Worm (Caenorhabditis elegans) whole organism, L4 larva: ENCODE data around the gene str-246.

Experiments
- D1046.2 ChIP-seq: fragments of 200-800 bp; sonication (Bioruptor generic); IDR thresholded peaks from 2 replicates; pipeline ENCODE4 v1.3.6; 2022; ENCODE audit warnings: missing genetic modification characterization, missing compliant biosample characterization
- F26F4.8 ChIP-seq: fragments of 200-800 bp; sonication (Bioruptor generic); conservative IDR thresholded peaks from 2 replicates; pipeline ENCODE4 v1.3.6; 2022; ENCODE audit warnings: missing genetic modification characterization, missing compliant biosample characterization
- F37D6.2 ChIP-seq: sonication (generic microtip); optimal IDR thresholded peaks from 2 replicates; lab custom pipeline; 2016; ENCODE audit warnings: mild to moderate bottlenecking, missing genetic modification characterization, missing compliant biosample characterization
- Y105C5A.15 ChIP-seq: fragments of 200-800 bp; sonication (Bioruptor generic); IDR thresholded peaks from 2 replicates; pipeline ENCODE4 v1.3.6; 2022; ENCODE audit warnings: missing genetic modification characterization, missing compliant biosample characterization
- Y48G9A.11 ChIP-seq: fragments of 200-800 bp; sonication (Bioruptor generic); IDR thresholded peaks from 2 replicates; pipeline ENCODE4 v1.3.6; 2022; ENCODE audit warnings: missing genetic modification reagents, missing genetic modification characterization, missing compliant biosample characterization
- ZK337.2 ChIP-seq: fragments of 200-800 bp; sonication (Bioruptor generic); IDR thresholded peaks from 2 replicates; pipeline ENCODE4 v1.3.6; 2022; ENCODE audit warnings: missing genetic modification reagents, missing genetic modification characterization, missing compliant biosample characterization
- ZK546.5 ChIP-seq, 2 experiments: sonication (generic microtip); optimal IDR thresholded peaks; 2 replicates each; lab custom pipeline; 2017; ENCODE audit warnings: missing biosample characterization in 2 of 2, missing genetic modification characterization in 2 of 2
- aha-1 ChIP-seq: fragments of 150-350 bp; peaks from one replicate; lab custom pipeline; 2014; ENCODE audit warnings: missing biosample characterization, missing genetic modification characterization
- ama-1 ChIP-seq: fragments of 150-350 bp; optimal IDR thresholded peaks from 2 replicates; lab custom pipeline; 2014; ENCODE audit warnings: inconsistent platforms, mixed read lengths
- ceh-20 ChIP-seq: fragments of 200-800 bp; sonication (Bioruptor generic); IDR thresholded peaks from 2 replicates; pipeline ENCODE4 v1.3.6; 2022; ENCODE audit warnings: missing genetic modification reagents, missing genetic modification characterization, missing compliant biosample characterization
- ceh-44 ChIP-seq: fragments of 200-800 bp; sonication (Bioruptor generic); IDR thresholded peaks from 2 replicates; pipeline ENCODE4 v1.3.6; 2022; ENCODE audit warnings: missing genetic modification reagents, missing genetic modification characterization, missing compliant biosample characterization
- ces-1 ChIP-seq: fragments of 150-350 bp; sonication (generic microtip); optimal IDR thresholded peaks from 4 replicates; lab custom pipeline; 2014; ENCODE audit warnings: missing biosample characterization, missing genetic modification reagents, missing genetic modification characterization
- daf-12 ChIP-seq: fragments of 150-350 bp; optimal IDR thresholded peaks from 2 replicates; lab custom pipeline; 2014; ENCODE audit warnings: missing biosample characterization, missing genetic modification reagents, missing genetic modification characterization
- daf-16 ChIP-seq, 3 experiments: sonication (generic microtip); optimal IDR thresholded peaks; 2 replicates each; lab custom pipeline; 2016 to 2017; ENCODE audit warnings: missing genetic modification characterization in 3 of 3, missing genetic modification reagents in 3 of 3, mild to moderate bottlenecking in 2 of 3, missing compliant biosample characterization in 2 of 3, missing biosample characterization in 1 of 3, moderate library complexity in 1 of 3
- dmd-6 ChIP-seq: fragments of 200-800 bp; sonication (Bioruptor generic); IDR thresholded peaks from 2 replicates; pipeline ENCODE4 v1.3.6; 2022; ENCODE audit warnings: missing genetic modification reagents, missing genetic modification characterization, missing compliant biosample characterization
- dmd-8 ChIP-seq: fragments of 200-800 bp; sonication (Bioruptor generic); IDR thresholded peaks from 2 replicates; pipeline ENCODE4 v1.3.6; 2022; ENCODE audit warnings: missing genetic modification characterization, missing compliant biosample characterization
- dpl-1 ChIP-seq: fragments of 150-350 bp; optimal IDR thresholded peaks from 2 replicates; lab custom pipeline; 2014; ENCODE audit warnings: missing biosample characterization, missing genetic modification reagents, missing genetic modification characterization
- gei-8 ChIP-seq: fragments of 200-800 bp; sonication (Bioruptor generic); optimal IDR thresholded peaks from 2 replicates; lab custom pipeline; 2018; ENCODE audit warnings: mild to moderate bottlenecking, missing genetic modification characterization, missing compliant biosample characterization
- hif-1 ChIP-seq, 2 experiments: sonication (generic microtip); optimal IDR thresholded peaks; 2 replicates each; lab custom pipeline; 2016 to 2017; ENCODE audit warnings: missing compliant biosample characterization in 2 of 2, missing genetic modification characterization in 2 of 2, missing genetic modification reagents in 2 of 2, missing genotype in 2 of 2, mild to moderate bottlenecking in 1 of 2
- hlh-11 ChIP-seq: fragments of 200-800 bp; sonication (Bioruptor generic); optimal IDR thresholded peaks from 2 replicates; lab custom pipeline; 2018; ENCODE audit warnings: mild to moderate bottlenecking, missing genetic modification characterization, missing compliant biosample characterization
- hlh-30 ChIP-seq: sonication (generic microtip); optimal IDR thresholded peaks from 2 replicates; lab custom pipeline; 2017; ENCODE audit warnings: antibody characterized with exemption, mild to moderate bottlenecking, missing genetic modification characterization, missing compliant biosample characterization; ENCODE audit not compliant: insufficient read depth
- jun-1 ChIP-seq: fragments of 150-350 bp; optimal IDR thresholded peaks from 2 replicates; lab custom pipeline; 2014; ENCODE audit warnings: missing biosample characterization, missing genetic modification reagents, missing genetic modification characterization
- lim-7 ChIP-seq: fragments of 200-800 bp; sonication (Bioruptor generic); IDR thresholded peaks from 2 replicates; pipeline ENCODE4 v1.3.6; 2022; ENCODE audit warnings: missing genetic modification characterization, missing compliant biosample characterization
- lin-1 ChIP-seq: fragments of 200-800 bp; sonication (Bioruptor generic); IDR thresholded peaks from 2 replicates; pipeline ENCODE4 v1.3.6; 2022; ENCODE audit warnings: missing genetic modification reagents, missing genetic modification characterization, missing compliant biosample characterization
- lin-29 ChIP-seq: fragments of 200-800 bp; sonication (Bioruptor generic); IDR thresholded peaks from 2 replicates; pipeline ENCODE4 v1.3.6; 2022; ENCODE audit warnings: missing genetic modification reagents, missing genetic modification characterization, missing compliant biosample characterization
- lin-38 ChIP-seq: fragments of 200-800 bp; sonication (Bioruptor generic); IDR thresholded peaks from 2 replicates; pipeline ENCODE4 v1.3.6; 2022; ENCODE audit warnings: missing genetic modification reagents, missing genetic modification characterization, missing compliant biosample characterization
- lsy-2 ChIP-seq, 2 experiments: fragments of 150-350 bp in 1 of 2; sonication (generic microtip) in 1 of 2; optimal IDR thresholded peaks; 2 replicates each; lab custom pipeline; 2014 to 2017; ENCODE audit warnings: missing biosample characterization in 2 of 2, missing genetic modification characterization in 2 of 2
- madf-5 ChIP-seq, 2 experiments: fragments of 200-800 bp; sonication (Bioruptor generic); IDR thresholded peaks; 2 replicates each; pipeline ENCODE4 v1.3.6; 2022; ENCODE audit warnings: missing compliant biosample characterization in 2 of 2, missing genetic modification characterization in 2 of 2
- mdt-29 ChIP-seq: fragments of 200-800 bp; sonication (Bioruptor generic); IDR thresholded peaks from 2 replicates; pipeline ENCODE4 v1.3.6; 2022; ENCODE audit warnings: missing genetic modification reagents, missing genetic modification characterization, missing compliant biosample characterization
- mes-2 ChIP-seq: sonication (generic microtip); optimal IDR thresholded peaks from 2 replicates; lab custom pipeline; 2016; ENCODE audit warnings: missing genotype, mild to moderate bottlenecking, missing genetic modification characterization, missing compliant biosample characterization; ENCODE audit not compliant: poor library complexity, severe bottlenecking
- nhr-102 ChIP-seq: sonication (generic microtip); optimal IDR thresholded peaks from 2 replicates; lab custom pipeline; 2016; ENCODE audit warnings: mild to moderate bottlenecking, missing genetic modification characterization, moderate library complexity, missing compliant biosample characterization
- nhr-11 ChIP-seq: fragments of 150-350 bp; optimal IDR thresholded peaks from 2 replicates; lab custom pipeline; 2014; ENCODE audit warnings: missing biosample characterization, missing genetic modification characterization
- nhr-25 ChIP-seq: sonication (generic microtip); optimal IDR thresholded peaks from 2 replicates; lab custom pipeline; 2017; ENCODE audit warnings: missing genetic modification characterization, mild to moderate bottlenecking, missing compliant biosample characterization, antibody characterized with exemption, moderate library complexity, borderline replicate concordance; ENCODE audit not compliant: insufficient read depth
- nhr-28 ChIP-seq: fragments of 150-350 bp; optimal IDR thresholded peaks from 2 replicates; lab custom pipeline; 2014; ENCODE audit warnings: missing biosample characterization, missing genetic modification characterization
- nhr-76 ChIP-seq: fragments of 150-350 bp; optimal IDR thresholded peaks from 2 replicates; lab custom pipeline; 2014; ENCODE audit warnings: missing biosample characterization, missing genetic modification characterization
- pha-4 ChIP-seq, 2 experiments: fragments of 150-350 bp in 1 of 2; fragments of 200-800 bp in 1 of 2; sonication (Bioruptor generic) in 1 of 2; IDR thresholded peaks in 1 of 2; optimal IDR thresholded peaks in 1 of 2; 2 replicates each; pipeline versions ENCODE4 v1.3.6 to Lab custom; 2014 to 2022; ENCODE audit warnings: missing genetic modification characterization in 2 of 2, missing genetic modification reagents in 2 of 2, missing biosample characterization in 1 of 2, missing compliant biosample characterization in 1 of 2
- php-3 ChIP-seq: fragments of 200-800 bp; sonication (Bioruptor generic); IDR thresholded peaks from 2 replicates; pipeline ENCODE4 v1.3.6; 2022; ENCODE audit warnings: missing genetic modification reagents, missing genetic modification characterization, missing compliant biosample characterization
- skn-1 ChIP-seq: fragments of 150-350 bp; optimal IDR thresholded peaks from 2 replicates; lab custom pipeline; 2014; ENCODE audit warnings: missing biosample characterization, missing genetic modification characterization
- spr-1 ChIP-seq: sonication (generic microtip); optimal IDR thresholded peaks from 2 replicates; lab custom pipeline; 2016; ENCODE audit warnings: mild to moderate bottlenecking, missing genetic modification characterization, missing compliant biosample characterization
- tra-1 ChIP-seq: fragments of 200-800 bp; sonication (Bioruptor generic); IDR thresholded peaks from 2 replicates; pipeline ENCODE4 v1.3.6; 2022; ENCODE audit warnings: missing genetic modification reagents, missing genetic modification characterization, missing compliant biosample characterization
- unc-130 ChIP-seq: sonication (generic microtip); optimal IDR thresholded peaks from 2 replicates; lab custom pipeline; 2016; ENCODE audit warnings: missing genetic modification reagents, missing genetic modification characterization, missing compliant biosample characterization
- unc-39 ChIP-seq: sonication (generic microtip); optimal IDR thresholded peaks from 2 replicates; lab custom pipeline; 2017; ENCODE audit warnings: missing biosample characterization, missing genetic modification characterization
- vab-7 ChIP-seq: fragments of 200-800 bp; sonication (Bioruptor generic); IDR thresholded peaks from 2 replicates; pipeline ENCODE4 v1.3.6; 2022; ENCODE audit warnings: missing genetic modification reagents, missing genetic modification characterization, missing compliant biosample characterization
- zag-1 ChIP-seq: fragments of 150-350 bp; optimal IDR thresholded peaks from 2 replicates; lab custom pipeline; 2014; ENCODE audit warnings: missing biosample characterization, missing genetic modification characterization
- zfp-2 ChIP-seq: sonication (generic microtip); optimal IDR thresholded peaks from 2 replicates; lab custom pipeline; 2016; ENCODE audit warnings: mild to moderate bottlenecking, missing genetic modification characterization, missing compliant biosample characterization
- zip-2 ChIP-seq: fragments of 150-350 bp; optimal IDR thresholded peaks from 2 replicates; lab custom pipeline; 2014; ENCODE audit warnings: missing biosample characterization, missing genetic modification characterization

Gene str-246

ce11 chrIII:11090870-11091386 lies 13.4 kb downstream of the str-246 start (continued):
- peak; percentile 75 for TF ChIP-seq aha-1 (tag; lab: Kevin White, UChicago)
- TF ChIP-seq dpl-1 (GFP tag; lab: Kevin White, UChicago): no peak
- peak; percentile 72 for TF ChIP-seq Y48G9A.11 (GFP tag; lab: Robert Waterston, UW)

- TF ChIP-seq nhr-11 (tag; lab: Kevin White, UChicago) (no peak), vab-7 (GFP tag; lab: Robert Waterston, UW) (peak; percentile 64), ceh-44 (GFP tag; lab: Robert Waterston, UW) (peak; percentile 79), skn-1 (tag; lab: Kevin White, UChicago) (no peak), spr-1 (tag; lab: Kevin White, UChicago) (no peak), Y48G9A.11 (GFP tag; lab: Robert Waterston, UW) (peak; percentile 47; the same call in 1 of the 2 replicates), daf-12 (tag; lab: Kevin White, UChicago) (no peak), D1046.2 (0 out of 2 replicates have a peak, but pooled peaks have one; percentile 30), nhr-25 (no peak), mdt-29 (peak; percentile 42; the same call in 1 of the 2 replicates), lin-1 (GFP tag; lab: Robert Waterston, UW) (no peak), gei-8 (GFP tag; lab: Kevin White, UChicago) (no peak), daf-16 (GFP tag; optimal IDR thresholded peaks at IDR 0.05; lab: Kevin White, UChicago) (no peak), daf-16 (tag; optimal IDR thresholded peaks at IDR 0.05; lab: Kevin White, UChicago) (no peak), dmd-6 (GFP tag; lab: Robert Waterston, UW) (peak; percentile 57), php-3 (GFP tag; lab: Robert Waterston, UW) (peak; percentile 19; the same call in 1 of the 2 replicates), lsy-2 (tag; optimal IDR thresholded peaks at IDR 0.05; lab: Kevin White, UChicago) (no peak), lin-38 (GFP tag; lab: Robert Waterston, UW) (peak; percentile 40; the same call in 1 of the 2 replicates), zag-1 (tag; lab: Kevin White, UChicago) (no peak), Y105C5A.15 (GFP tag; lab: Robert Waterston, UW) (no peak), ces-1 (GFP tag; lab: Kevin White, UChicago) (no peak), dmd-8 (GFP tag; lab: Robert Waterston, UW) (no peak), ama-1 (no peak), hlh-30 (tag; lab: Kevin White, UChicago) (no peak), hif-1 (tag; optimal IDR thresholded peaks at IDR 0.05; lab: Kevin White, UChicago) (peak in 1 of 2 experiments; percentile 83), madf-5 (GFP tag; IDR thresholded peaks at IDR 0.05; lab: Robert Waterston, UW) (peak in 1 of 2 experiments; percentile 20; a peak in 1 of 4 replicates), lin-29 (GFP tag; lab: Robert Waterston, UW) (no peak), nhr-76 (tag; lab: Kevin White, UChicago) (no peak), nhr-102 (tag; lab: Kevin White, UChicago) (no peak), jun-1 (tag; lab: Kevin White, UChicago) (no peak), unc-39 (tag; lab: Kevin White, UChicago) (no peak), unc-130 (GFP tag; lab: Kevin White, UChicago) (peak; percentile 94), ZK546.5 (tag; optimal IDR thresholded peaks at IDR 0.05; lab: Kevin White, UChicago) (no peak), mes-2 (tag; lab: Kevin White, UChicago) (peak; percentile 84), F26F4.8 (no peak), F37D6.2 (no peak), zip-2 (tag; lab: Kevin White, UChicago) (no peak), tra-1 (GFP tag; lab: Robert Waterston, UW) (0 out of 2 replicates have a peak, but pooled peaks have one; percentile 51), pha-4 (GFP tag; IDR thresholded peaks at IDR 0.05; lab: Robert Waterston, UW) (0 out of 2 replicates have a peak, but pooled peaks have one; percentile 8), pha-4 (tag; optimal IDR thresholded peaks at IDR 0.05; lab: Kevin White, UChicago) (no peak), ceh-20 (GFP tag; lab: Robert Waterston, UW) (0 out of 2 replicates have a peak, but pooled peaks have one; percentile 38), lim-7 (no peak), zfp-2 (tag; lab: Kevin White, UChicago) (no peak), hlh-11 (tag; lab: Kevin White, UChicago) (peak; percentile 7), nhr-28 (tag; lab: Kevin White, UChicago) (no peak), ZK337.2 (peak; percentile 52)
Observed at ce11 chrIII:11091651-11092278, 14.3 kb downstream of the str-246 start.
